Worm (Caenorhabditis elegans) whole organism, L4 larva: ENCODE measurements around the gene R105.1.

Experiments
- F26F4.8 ChIP-seq: fragments of 200-800 bp; sonication (Bioruptor generic); conservative IDR thresholded peaks from 2 replicates; pipeline ENCODE4 v1.3.6; 2022; ENCODE audit warnings: missing genetic modification characterization, missing compliant biosample characterization
- F37D6.2 ChIP-seq: sonication (generic microtip); optimal IDR thresholded peaks from 2 replicates; lab custom pipeline; 2016; ENCODE audit warnings: mild to moderate bottlenecking, missing genetic modification characterization, missing compliant biosample characterization
- T20F7.1 ChIP-seq: fragments of 200-800 bp; sonication (Bioruptor generic); optimal IDR thresholded peaks from 2 replicates; lab custom pipeline; 2018; ENCODE audit warnings: mild to moderate bottlenecking, missing genetic modification characterization, missing compliant biosample characterization
- Y5F2A.4 ChIP-seq: fragments of 200-800 bp; sonication (Bioruptor generic); optimal IDR thresholded peaks from 2 replicates; lab custom pipeline; 2018; ENCODE audit warnings: mild to moderate bottlenecking, missing genetic modification characterization, missing compliant biosample characterization
- ZK337.2 ChIP-seq: fragments of 200-800 bp; sonication (Bioruptor generic); IDR thresholded peaks from 2 replicates; pipeline ENCODE4 v1.3.6; 2022; ENCODE audit warnings: missing genetic modification reagents, missing genetic modification characterization, missing compliant biosample characterization
- aha-1 ChIP-seq: fragments of 150-350 bp; peaks from one replicate; lab custom pipeline; 2014; ENCODE audit warnings: missing biosample characterization, missing genetic modification characterization
- arid-1 ChIP-seq: fragments of 200-800 bp; sonication (Bioruptor generic); conservative IDR thresholded peaks from 2 replicates; pipeline ENCODE4 v1.3.6; 2022; ENCODE audit warnings: missing genetic modification reagents, missing genetic modification characterization, missing compliant biosample characterization
- ceh-20 ChIP-seq: fragments of 200-800 bp; sonication (Bioruptor generic); IDR thresholded peaks from 2 replicates; pipeline ENCODE4 v1.3.6; 2022; ENCODE audit warnings: missing genetic modification reagents, missing genetic modification characterization, missing compliant biosample characterization
- ceh-44 ChIP-seq: fragments of 200-800 bp; sonication (Bioruptor generic); IDR thresholded peaks from 2 replicates; pipeline ENCODE4 v1.3.6; 2022; ENCODE audit warnings: missing genetic modification reagents, missing genetic modification characterization, missing compliant biosample characterization
- ces-1 ChIP-seq: fragments of 150-350 bp; sonication (generic microtip); optimal IDR thresholded peaks from 4 replicates; lab custom pipeline; 2014; ENCODE audit warnings: missing biosample characterization, missing genetic modification reagents, missing genetic modification characterization
- ctbp-1 ChIP-seq: fragments of 200-800 bp; sonication (Bioruptor generic); IDR thresholded peaks from 2 replicates; pipeline ENCODE4 v1.3.6; 2022; ENCODE audit warnings: missing genetic modification reagents, missing genetic modification characterization, missing compliant biosample characterization
- daf-12 ChIP-seq: fragments of 150-350 bp; optimal IDR thresholded peaks from 2 replicates; lab custom pipeline; 2014; ENCODE audit warnings: missing biosample characterization, missing genetic modification reagents, missing genetic modification characterization
- dmd-6 ChIP-seq: fragments of 200-800 bp; sonication (Bioruptor generic); IDR thresholded peaks from 2 replicates; pipeline ENCODE4 v1.3.6; 2022; ENCODE audit warnings: missing genetic modification reagents, missing genetic modification characterization, missing compliant biosample characterization
- dmd-8 ChIP-seq: fragments of 200-800 bp; sonication (Bioruptor generic); IDR thresholded peaks from 2 replicates; pipeline ENCODE4 v1.3.6; 2022; ENCODE audit warnings: missing genetic modification characterization, missing compliant biosample characterization
- dmd-9 ChIP-seq: fragments of 200-800 bp; sonication (Bioruptor generic); IDR thresholded peaks from 2 replicates; pipeline ENCODE4 v1.3.6; 2022; ENCODE audit warnings: missing genetic modification reagents, missing genetic modification characterization, missing compliant biosample characterization
- dpl-1 ChIP-seq: fragments of 150-350 bp; optimal IDR thresholded peaks from 2 replicates; lab custom pipeline; 2014; ENCODE audit warnings: missing biosample characterization, missing genetic modification reagents, missing genetic modification characterization
- fkh-10 ChIP-seq: fragments of 150-350 bp; optimal IDR thresholded peaks from 2 replicates; lab custom pipeline; 2014; ENCODE audit warnings: missing biosample characterization, missing genetic modification reagents, missing genetic modification characterization
- hif-1 ChIP-seq, 2 experiments: sonication (generic microtip); optimal IDR thresholded peaks; 2 replicates each; lab custom pipeline; 2016 to 2017; ENCODE audit warnings: missing compliant biosample characterization in 2 of 2, missing genetic modification characterization in 2 of 2, missing genetic modification reagents in 2 of 2, missing genotype in 2 of 2, mild to moderate bottlenecking in 1 of 2
- hlh-30 ChIP-seq: sonication (generic microtip); optimal IDR thresholded peaks from 2 replicates; lab custom pipeline; 2017; ENCODE audit warnings: antibody characterized with exemption, mild to moderate bottlenecking, missing genetic modification characterization, missing compliant biosample characterization; ENCODE audit not compliant: insufficient read depth
- hmg-1.1 ChIP-seq: fragments of 200-800 bp; sonication (Bioruptor generic); IDR thresholded peaks from 2 replicates; pipeline ENCODE4 v1.3.6; 2022; ENCODE audit warnings: missing genetic modification reagents, missing genetic modification characterization, missing compliant biosample characterization
- lin-39 ChIP-seq: fragments of 150-350 bp; optimal IDR thresholded peaks from 2 replicates; lab custom pipeline; 2014; ENCODE audit warnings: missing biosample characterization, missing genetic modification reagents, missing genetic modification characterization
- lsy-2 ChIP-seq, 2 experiments: fragments of 150-350 bp in 1 of 2; sonication (generic microtip) in 1 of 2; optimal IDR thresholded peaks; 2 replicates each; lab custom pipeline; 2014 to 2017; ENCODE audit warnings: missing biosample characterization in 2 of 2, missing genetic modification characterization in 2 of 2
- madf-5 ChIP-seq, 2 experiments: fragments of 200-800 bp; sonication (Bioruptor generic); IDR thresholded peaks; 2 replicates each; pipeline ENCODE4 v1.3.6; 2022; ENCODE audit warnings: missing compliant biosample characterization in 2 of 2, missing genetic modification characterization in 2 of 2
- madf-9 ChIP-seq: fragments of 200-800 bp; sonication (Bioruptor generic); conservative IDR thresholded peaks from 2 replicates; pipeline ENCODE4 v1.3.6; 2022; ENCODE audit warnings: missing genetic modification reagents, missing genetic modification characterization, missing compliant biosample characterization
- mdl-1 ChIP-seq, 2 experiments: fragments of 150-350 bp in 1 of 2; sonication (generic microtip) in 1 of 2; optimal IDR thresholded peaks; 2 replicates each; lab custom pipeline; 2014 to 2017; ENCODE audit warnings: missing biosample characterization in 2 of 2, missing genetic modification characterization in 2 of 2
- mdt-29 ChIP-seq: fragments of 200-800 bp; sonication (Bioruptor generic); IDR thresholded peaks from 2 replicates; pipeline ENCODE4 v1.3.6; 2022; ENCODE audit warnings: missing genetic modification reagents, missing genetic modification characterization, missing compliant biosample characterization
- mxl-2 ChIP-seq: fragments of 200-800 bp; sonication (Bioruptor generic); conservative IDR thresholded peaks from 2 replicates; pipeline ENCODE4 v1.3.6; 2022; ENCODE audit warnings: missing genetic modification reagents, missing genetic modification characterization, missing compliant biosample characterization
- mxl-3 ChIP-seq: fragments of 200-800 bp; sonication (Bioruptor generic); optimal IDR thresholded peaks from 2 replicates; lab custom pipeline; 2018; ENCODE audit warnings: mild to moderate bottlenecking, missing genetic modification characterization, missing compliant biosample characterization
- nhr-25 ChIP-seq: sonication (generic microtip); optimal IDR thresholded peaks from 2 replicates; lab custom pipeline; 2017; ENCODE audit warnings: missing genetic modification characterization, mild to moderate bottlenecking, missing compliant biosample characterization, antibody characterized with exemption, moderate library complexity, borderline replicate concordance; ENCODE audit not compliant: insufficient read depth
- nhr-76 ChIP-seq: fragments of 150-350 bp; optimal IDR thresholded peaks from 2 replicates; lab custom pipeline; 2014; ENCODE audit warnings: missing biosample characterization, missing genetic modification characterization
- nhr-77 ChIP-seq: fragments of 150-350 bp; optimal IDR thresholded peaks from 2 replicates; lab custom pipeline; 2014; ENCODE audit warnings: missing biosample characterization, missing genetic modification characterization
- php-3 ChIP-seq: fragments of 200-800 bp; sonication (Bioruptor generic); IDR thresholded peaks from 2 replicates; pipeline ENCODE4 v1.3.6; 2022; ENCODE audit warnings: missing genetic modification reagents, missing genetic modification characterization, missing compliant biosample characterization
- pqm-1 ChIP-seq: sonication (generic microtip); optimal IDR thresholded peaks from 2 replicates; lab custom pipeline; 2017; ENCODE audit warnings: missing biosample characterization, missing genetic modification characterization
- rbr-2 ChIP-seq: sonication (generic microtip); optimal IDR thresholded peaks from 2 replicates; lab custom pipeline; 2016; ENCODE audit warnings: missing genotype, missing genetic modification characterization, missing compliant biosample characterization
- saeg-2 ChIP-seq: fragments of 200-800 bp; sonication (Bioruptor generic); IDR thresholded peaks from 2 replicates; pipeline ENCODE4 v1.3.6; 2022; ENCODE audit warnings: missing genetic modification reagents, missing genetic modification characterization, missing compliant biosample characterization
- sdz-12 ChIP-seq: fragments of 200-800 bp; sonication (Bioruptor generic); optimal IDR thresholded peaks from 2 replicates; lab custom pipeline; 2018; ENCODE audit warnings: mild to moderate bottlenecking, missing genetic modification characterization, missing compliant biosample characterization
- snpc-4 ChIP-seq: fragments of 150-350 bp; optimal IDR thresholded peaks from 2 replicates; lab custom pipeline; 2014; ENCODE audit warnings: missing biosample characterization, missing genetic modification characterization
- spr-3 ChIP-seq: fragments of 200-800 bp; sonication (Bioruptor generic); optimal IDR thresholded peaks from 2 replicates; lab custom pipeline; 2018; ENCODE audit warnings: mild to moderate bottlenecking, missing genetic modification characterization, missing compliant biosample characterization
- tag-97 ChIP-seq: fragments of 200-800 bp; sonication (Bioruptor generic); IDR thresholded peaks from 2 replicates; pipeline ENCODE4 v1.3.6; 2022; ENCODE audit warnings: missing genetic modification characterization, missing compliant biosample characterization
- tra-1 ChIP-seq: fragments of 200-800 bp; sonication (Bioruptor generic); IDR thresholded peaks from 2 replicates; pipeline ENCODE4 v1.3.6; 2022; ENCODE audit warnings: missing genetic modification reagents, missing genetic modification characterization, missing compliant biosample characterization
- unc-62 ChIP-seq, 3 experiments: fragments of 150-350 bp in 1 of 3; sonication (generic microtip); optimal IDR thresholded peaks in 2 of 3; peaks in 1 of 3; 1 replicate in 1 of 3; 2 replicates in 2 of 3; lab custom pipeline; 2014 to 2017; ENCODE audit warnings: missing biosample characterization in 3 of 3, missing genetic modification characterization in 3 of 3, missing genetic modification reagents in 3 of 3, missing genotype in 1 of 3
- zfp-3 ChIP-seq: fragments of 200-800 bp; sonication (Bioruptor generic); conservative IDR thresholded peaks from 2 replicates; pipeline ENCODE4 v1.3.6; 2022; ENCODE audit warnings: missing genetic modification reagents, missing genetic modification characterization, missing compliant biosample characterization
- zip-11 ChIP-seq: fragments of 200-800 bp; sonication (Bioruptor generic); IDR thresholded peaks from 2 replicates; pipeline ENCODE4 v1.3.6; 2022; ENCODE audit warnings: missing genetic modification characterization, missing compliant biosample characterization
- ztf-11 ChIP-seq: fragments of 150-350 bp; optimal IDR thresholded peaks from 2 replicates; lab custom pipeline; 2014; ENCODE audit warnings: missing biosample characterization, missing genetic modification characterization

The R105.1 gene

ce11 chrIV:4633393-4633792 is at the start of gene R105.1:
Gene R105.1 (plus strand): TSS chrIV:4633693.
- TF ChIP-seq ztf-11 (tag; lab: Kevin White, UChicago) = no peak
- TF ChIP-seq nhr-77 (tag; lab: Kevin White, UChicago) = no peak
- no peak for TF ChIP-seq tag-97 (GFP tag; lab: Robert Waterston, UW)
- TF ChIP-seq madf-5 (GFP tag; IDR thresholded peaks at IDR 0.05; lab: Robert Waterston, UW) = no peak
- no peak for TF ChIP-seq dmd-9 (GFP tag; lab: Robert Waterston, UW)

ce11 chrIV:4585991-4586390 is 47.5 kb upstream of the R105.1 start:
- no peak for TF ChIP-seq dmd-8
- TF ChIP-seq mxl-2 = no peak
- TF ChIP-seq dmd-6 (GFP tag; lab: Robert Waterston, UW) = 0 out of 2 replicates have a peak, but pooled peaks have one; percentile 9
- TF ChIP-seq dpl-1 (GFP tag; lab: Kevin White, UChicago) = no peak
- TF ChIP-seq ceh-20 = no peak
- TF ChIP-seq pqm-1 (tag; lab: Kevin White, UChicago) = no peak
- TF ChIP-seq hlh-30 (tag; lab: Kevin White, UChicago) = peak; percentile 31
- no peak for TF ChIP-seq hif-1 (tag; optimal IDR thresholded peaks at IDR 0.05; lab: Kevin White, UChicago)
- TF ChIP-seq fkh-10 (GFP tag; lab: Kevin White, UChicago) = peak; percentile 94
- TF ChIP-seq rbr-2 (tag; lab: Kevin White, UChicago) = peak; percentile 29
- TF ChIP-seq ces-1 (GFP tag; lab: Kevin White, UChicago) = peak; percentile 95
- TF ChIP-seq ctbp-1 = peak; percentile 80
- peak in 1 of 2 experiments; percentile 54 for TF ChIP-seq mdl-1 (tag; optimal IDR thresholded peaks at IDR 0.05; lab: Kevin White, UChicago)
- TF ChIP-seq lsy-2 (tag; optimal IDR thresholded peaks at IDR 0.05; lab: Kevin White, UChicago) = peak in 1 of 2 experiments; percentile 46
- no peak for TF ChIP-seq spr-3 (GFP tag; lab: Kevin White, UChicago)
- TF ChIP-seq, all 104 proteins: peak for 8

ce11 chrIV:4587532-4587931 is 46.0 kb upstream of the R105.1 start:
- no peak for TF ChIP-seq snpc-4 (tag; lab: Kevin White, UChicago)
- TF ChIP-seq F26F4.8 = no peak
- TF ChIP-seq nhr-25 = no peak
- TF ChIP-seq daf-12 = no peak
- TF ChIP-seq zip-11 (GFP tag; lab: Robert Waterston, UW) = no peak
- TF ChIP-seq zfp-3 (GFP tag; lab: Robert Waterston, UW) = no peak
- no peak for TF ChIP-seq F37D6.2 (tag; lab: Kevin White, UChicago)
- TF ChIP-seq ceh-44 (GFP tag; lab: Robert Waterston, UW) = no peak
- TF ChIP-seq madf-9 = no peak
- TF ChIP-seq ZK337.2 (GFP tag; lab: Robert Waterston, UW) = no peak
- no peak for TF ChIP-seq saeg-2 (GFP tag; lab: Robert Waterston, UW)
- TF ChIP-seq arid-1 (GFP tag; lab: Robert Waterston, UW) = no peak
- TF ChIP-seq, all 104 proteins: peak for 0

- TF ChIP-seq aha-1 (tag; lab: Kevin White, UChicago) = peak; percentile 13
- no peak for TF ChIP-seq unc-62 (GFP tag; optimal IDR thresholded peaks at IDR 0.05 in 1 of 2; lab: Kevin White, UChicago)
- TF ChIP-seq unc-62 (tag; optimal IDR thresholded peaks at IDR 0.05; lab: Kevin White, UChicago) = no peak
- no peak for TF ChIP-seq mxl-2
- no peak for TF ChIP-seq F26F4.8
- no peak for TF ChIP-seq tra-1
- TF ChIP-seq hmg-1.1 = no peak
- TF ChIP-seq rbr-2 (tag; lab: Kevin White, UChicago) = peak; percentile 6
- TF ChIP-seq hif-1 (tag; optimal IDR thresholded peaks at IDR 0.05; lab: Kevin White, UChicago) = no peak
- no peak for TF ChIP-seq F37D6.2 (tag; lab: Kevin White, UChicago)
- no peak for TF ChIP-seq php-3 (GFP tag; lab: Robert Waterston, UW)
- TF ChIP-seq pqm-1 (tag; lab: Kevin White, UChicago) = no peak
- TF ChIP-seq mdt-29 (GFP tag; lab: Robert Waterston, UW) = no peak
- no peak for TF ChIP-seq saeg-2 (GFP tag; lab: Robert Waterston, UW)
- no peak for TF ChIP-seq snpc-4 (tag; lab: Kevin White, UChicago)
- no peak for TF ChIP-seq T20F7.1 (GFP tag; lab: Kevin White, UChicago)
- no peak for TF ChIP-seq lin-39 (tag; lab: Kevin White, UChicago)
- TF ChIP-seq mxl-3 (GFP tag; lab: Kevin White, UChicago) = peak; percentile 9
- no peak for TF ChIP-seq daf-12
- TF ChIP-seq sdz-12 (GFP tag; lab: Kevin White, UChicago) = no peak
- TF ChIP-seq Y5F2A.4 (GFP tag; lab: Kevin White, UChicago) = no peak
- no peak for TF ChIP-seq nhr-76 (tag; lab: Kevin White, UChicago)
Measured at ce11 chrIV:4588408-4588807, 45.1 kb upstream of the R105.1 start.
